Worm (Caenorhabditis elegans): ENCODE data around the gene kcc-1.

kcc-1 gene

ce11 chrIV:7205969-7206368 is at the start of gene kcc-1:
Gene kcc-1, plus strand, starts transcription at chrIV:7206269.
- no peak for TF ChIP-seq pat-9 (tag; optimal IDR thresholded peaks at IDR 0.05)

ce11 chrIV:7156356-7156755 is 49.7 kb upstream of the kcc-1 start, which contains the start of gene maph-9:
Gene maph-9, plus strand, starts transcription at chrIV:7156628.
- TF ChIP-seq pros-1 (tag; optimal IDR thresholded peaks at IDR 0.05) (no peak), nfya-1 (tag; optimal IDR thresholded peaks at IDR 0.05) (peak; percentile 44), ceh-31 (tag; optimal IDR thresholded peaks at IDR 0.05) (peak; percentile 28), ceh-14 (tag; optimal IDR thresholded peaks at IDR 0.05) (peak; percentile 30)

- TF ChIP-seq pqm-1 (tag; optimal IDR thresholded peaks at IDR 0.05): no peak
- no peak for TF ChIP-seq gmeb-2 (tag; optimal IDR thresholded peaks at IDR 0.05)
- no peak for TF ChIP-seq elt-2 (tag; optimal IDR thresholded peaks at IDR 0.05)
- no peak for TF ChIP-seq nhr-11 (tag; optimal IDR thresholded peaks at IDR 0.05)
- TF ChIP-seq hlh-6 (tag; optimal IDR thresholded peaks at IDR 0.05): no peak
These were observed 47.9 kb upstream of the kcc-1 start for ce11 chrIV:7158161-7158560.

- TF ChIP-seq pros-1 (tag; optimal IDR thresholded peaks at IDR 0.05) (no peak), ref-2 (tag; optimal IDR thresholded peaks at IDR 0.05) (no peak), sox-2 (GFP tag; IDR thresholded peaks at IDR 0.05) (no peak), ceh-22 (tag; optimal IDR thresholded peaks at IDR 0.05) (no peak), ttx-3 (tag; optimal IDR thresholded peaks at IDR 0.05) (no peak)
These were observed 46.5 kb upstream of the kcc-1 start for ce11 chrIV:7159586-7159985.

ce11 chrIV:7165723-7166122 is 40.3 kb upstream of the kcc-1 start, which contains the start of gene rpc-1:
Gene rpc-1, minus strand, starts transcription at chrIV:7165748.
- TF ChIP-seq ceh-9 (tag; optimal IDR thresholded peaks at IDR 0.05) (no peak), ceh-22 (tag; optimal IDR thresholded peaks at IDR 0.05) (no peak), ceh-48 (tag; optimal IDR thresholded peaks at IDR 0.05) (no peak), fax-1 (tag; optimal IDR thresholded peaks at IDR 0.05) (no peak), sox-2 (GFP tag; IDR thresholded peaks at IDR 0.05) (no peak), hlh-13 (GFP tag; optimal IDR thresholded peaks at IDR 0.05) (no peak), unc-42 (tag; optimal IDR thresholded peaks at IDR 0.05) (no peak), fkh-10 (GFP tag; optimal IDR thresholded peaks at IDR 0.05) (no peak), fkh-6 (tag; optimal IDR thresholded peaks at IDR 0.05) (no peak), sdc-2 (tag; optimal IDR thresholded peaks at IDR 0.05) (no peak), K09A11.1 (tag; optimal IDR thresholded peaks at IDR 0.05; ENCODE audit: insufficient read depth) (no peak), ceh-24 (tag; optimal IDR thresholded peaks at IDR 0.05) (no peak), ceh-6 (GFP tag; optimal IDR thresholded peaks at IDR 0.05) (no peak), pqm-1 (tag; optimal IDR thresholded peaks at IDR 0.05) (no peak), pat-9 (tag; optimal IDR thresholded peaks at IDR 0.05) (no peak), npax-4 (tag; optimal IDR thresholded peaks at IDR 0.05) (no peak), mec-3 (tag; optimal IDR thresholded peaks at IDR 0.05; ENCODE audit: borderline replicate concordance) (no peak), unc-55 (GFP tag; optimal IDR thresholded peaks at IDR 0.05) (no peak), hlh-30 (tag; optimal IDR thresholded peaks at IDR 0.05; ENCODE audit: insufficient read depth) (no peak)

- TF ChIP-seq hlh-30 (tag; optimal IDR thresholded peaks at IDR 0.05; ENCODE audit: insufficient read depth): peak; percentile 4
- no peak for TF ChIP-seq K02D7.2 (tag; optimal IDR thresholded peaks at IDR 0.05)
- no peak for TF ChIP-seq unc-3 (GFP tag; conservative IDR thresholded peaks at IDR 0.05)
- TF ChIP-seq unc-3 (tag; optimal IDR thresholded peaks at IDR 0.05): no peak
- TF ChIP-seq lim-6 (tag; optimal IDR thresholded peaks at IDR 0.05): no peak
These were observed 39.5 kb upstream of the kcc-1 start, which contains the start of gene C42D4.18 for ce11 chrIV:7166553-7166952. Gene C42D4.18, plus strand, starts transcription at chrIV:7166783.

Data from whole organism, late embryonic.